Worm (Caenorhabditis elegans) whole organism, L4 larva: ENCODE data around the gene ssp-33.

Experiments
- F26F4.8 ChIP-seq: fragments of 200-800 bp; sonication (Bioruptor generic); conservative IDR thresholded peaks from 2 replicates; pipeline ENCODE4 v1.3.6; 2022; ENCODE audit warnings: missing genetic modification characterization, missing compliant biosample characterization
- F44E2.7 ChIP-seq: fragments of 200-800 bp; sonication (Bioruptor generic); IDR thresholded peaks from 2 replicates; pipeline ENCODE4 v2.1.2; 2022; ENCODE audit warnings: missing genetic modification characterization, missing compliant biosample characterization
- T26A8.4 ChIP-seq: fragments of 200-800 bp; sonication (Bioruptor generic); IDR thresholded peaks from 2 replicates; pipeline ENCODE4 v1.3.6; 2022; ENCODE audit warnings: missing genetic modification characterization, missing compliant biosample characterization
- Y105C5A.15 ChIP-seq: fragments of 200-800 bp; sonication (Bioruptor generic); IDR thresholded peaks from 2 replicates; pipeline ENCODE4 v1.3.6; 2022; ENCODE audit warnings: missing genetic modification characterization, missing compliant biosample characterization
- Y5F2A.4 ChIP-seq: fragments of 200-800 bp; sonication (Bioruptor generic); optimal IDR thresholded peaks from 2 replicates; lab custom pipeline; 2018; ENCODE audit warnings: mild to moderate bottlenecking, missing genetic modification characterization, missing compliant biosample characterization
- ZK337.2 ChIP-seq: fragments of 200-800 bp; sonication (Bioruptor generic); IDR thresholded peaks from 2 replicates; pipeline ENCODE4 v1.3.6; 2022; ENCODE audit warnings: missing genetic modification reagents, missing genetic modification characterization, missing compliant biosample characterization
- ZK546.5 ChIP-seq, 2 experiments: sonication (generic microtip); optimal IDR thresholded peaks; 2 replicates each; lab custom pipeline; 2017; ENCODE audit warnings: missing biosample characterization in 2 of 2, missing genetic modification characterization in 2 of 2
- ama-1 ChIP-seq: fragments of 150-350 bp; optimal IDR thresholded peaks from 2 replicates; lab custom pipeline; 2014; ENCODE audit warnings: inconsistent platforms, mixed read lengths
- ceh-32 ChIP-seq: sonication (generic microtip); optimal IDR thresholded peaks from 2 replicates; lab custom pipeline; 2016; ENCODE audit warnings: mild to moderate bottlenecking, missing genetic modification characterization, missing compliant biosample characterization; ENCODE audit not compliant: poor library complexity
- ceh-44 ChIP-seq: fragments of 200-800 bp; sonication (Bioruptor generic); IDR thresholded peaks from 2 replicates; pipeline ENCODE4 v1.3.6; 2022; ENCODE audit warnings: missing genetic modification reagents, missing genetic modification characterization, missing compliant biosample characterization
- ceh-62 ChIP-seq: sonication (generic microtip); optimal IDR thresholded peaks from 2 replicates; lab custom pipeline; 2017; ENCODE audit warnings: missing biosample characterization, missing genetic modification characterization
- cey-2 ChIP-seq: sonication (generic microtip); optimal IDR thresholded peaks from 3 replicates; lab custom pipeline; 2017; ENCODE audit warnings: missing genetic modification characterization, mild to moderate bottlenecking, missing compliant biosample characterization, antibody characterized with exemption, borderline replicate concordance; ENCODE audit not compliant: insufficient read depth
- ctbp-1 ChIP-seq: fragments of 200-800 bp; sonication (Bioruptor generic); IDR thresholded peaks from 2 replicates; pipeline ENCODE4 v1.3.6; 2022; ENCODE audit warnings: missing genetic modification reagents, missing genetic modification characterization, missing compliant biosample characterization
- daf-12 ChIP-seq: fragments of 150-350 bp; optimal IDR thresholded peaks from 2 replicates; lab custom pipeline; 2014; ENCODE audit warnings: missing biosample characterization, missing genetic modification reagents, missing genetic modification characterization
- daf-16 ChIP-seq, 3 experiments: sonication (generic microtip); optimal IDR thresholded peaks; 2 replicates each; lab custom pipeline; 2016 to 2017; ENCODE audit warnings: missing genetic modification characterization in 3 of 3, missing genetic modification reagents in 3 of 3, mild to moderate bottlenecking in 2 of 3, missing compliant biosample characterization in 2 of 3, missing biosample characterization in 1 of 3, moderate library complexity in 1 of 3
- daf-19 ChIP-seq: fragments of 200-800 bp; sonication (Bioruptor generic); conservative IDR thresholded peaks from 2 replicates; pipeline ENCODE4 v1.3.6; 2022; ENCODE audit warnings: missing genetic modification characterization, missing compliant biosample characterization
- daf-8 ChIP-seq: fragments of 200-800 bp; sonication (Bioruptor generic); IDR thresholded peaks from 2 replicates; pipeline ENCODE4 v1.3.6; 2022; ENCODE audit warnings: missing genetic modification characterization, missing compliant biosample characterization
- dmd-9 ChIP-seq: fragments of 200-800 bp; sonication (Bioruptor generic); IDR thresholded peaks from 2 replicates; pipeline ENCODE4 v1.3.6; 2022; ENCODE audit warnings: missing genetic modification reagents, missing genetic modification characterization, missing compliant biosample characterization
- dpl-1 ChIP-seq: fragments of 150-350 bp; optimal IDR thresholded peaks from 2 replicates; lab custom pipeline; 2014; ENCODE audit warnings: missing biosample characterization, missing genetic modification reagents, missing genetic modification characterization
- duxl-1 ChIP-seq: sonication (generic microtip); optimal IDR thresholded peaks from 2 replicates; lab custom pipeline; 2016; ENCODE audit warnings: mild to moderate bottlenecking, missing genetic modification characterization, moderate library complexity, missing compliant biosample characterization; ENCODE audit not compliant: poor library complexity
- dve-1 ChIP-seq: sonication (generic microtip); optimal IDR thresholded peaks from 2 replicates; lab custom pipeline; 2017; ENCODE audit warnings: antibody characterized with exemption, mild to moderate bottlenecking, missing genetic modification characterization, missing compliant biosample characterization; ENCODE audit not compliant: insufficient read depth
- egl-27 ChIP-seq: sonication (generic microtip); optimal IDR thresholded peaks from 3 replicates; lab custom pipeline; 2017; ENCODE audit warnings: missing biosample characterization, missing genetic modification reagents, missing genetic modification characterization
- hmg-1.1 ChIP-seq: fragments of 200-800 bp; sonication (Bioruptor generic); IDR thresholded peaks from 2 replicates; pipeline ENCODE4 v1.3.6; 2022; ENCODE audit warnings: missing genetic modification reagents, missing genetic modification characterization, missing compliant biosample characterization
- jun-1 ChIP-seq: fragments of 150-350 bp; optimal IDR thresholded peaks from 2 replicates; lab custom pipeline; 2014; ENCODE audit warnings: missing biosample characterization, missing genetic modification reagents, missing genetic modification characterization
- lin-39 ChIP-seq: fragments of 150-350 bp; optimal IDR thresholded peaks from 2 replicates; lab custom pipeline; 2014; ENCODE audit warnings: missing biosample characterization, missing genetic modification reagents, missing genetic modification characterization
- lir-3 ChIP-seq: sonication (generic microtip); optimal IDR thresholded peaks from 2 replicates; lab custom pipeline; 2016; ENCODE audit warnings: mild to moderate bottlenecking, missing genetic modification characterization, missing compliant biosample characterization
- mdl-1 ChIP-seq, 2 experiments: fragments of 150-350 bp in 1 of 2; sonication (generic microtip) in 1 of 2; optimal IDR thresholded peaks; 2 replicates each; lab custom pipeline; 2014 to 2017; ENCODE audit warnings: missing biosample characterization in 2 of 2, missing genetic modification characterization in 2 of 2
- mdt-29 ChIP-seq: fragments of 200-800 bp; sonication (Bioruptor generic); IDR thresholded peaks from 2 replicates; pipeline ENCODE4 v1.3.6; 2022; ENCODE audit warnings: missing genetic modification reagents, missing genetic modification characterization, missing compliant biosample characterization
- mep-1 ChIP-seq: fragments of 150-350 bp; sonication (generic microtip); optimal IDR thresholded peaks from 3 replicates; lab custom pipeline; 2014; ENCODE audit warnings: missing biosample characterization, missing genetic modification characterization
- nhr-102 ChIP-seq: sonication (generic microtip); optimal IDR thresholded peaks from 2 replicates; lab custom pipeline; 2016; ENCODE audit warnings: mild to moderate bottlenecking, missing genetic modification characterization, moderate library complexity, missing compliant biosample characterization
- nhr-25 ChIP-seq: sonication (generic microtip); optimal IDR thresholded peaks from 2 replicates; lab custom pipeline; 2017; ENCODE audit warnings: missing genetic modification characterization, mild to moderate bottlenecking, missing compliant biosample characterization, antibody characterized with exemption, moderate library complexity, borderline replicate concordance; ENCODE audit not compliant: insufficient read depth
- nhr-28 ChIP-seq: fragments of 150-350 bp; optimal IDR thresholded peaks from 2 replicates; lab custom pipeline; 2014; ENCODE audit warnings: missing biosample characterization, missing genetic modification characterization
- nhr-48 ChIP-seq: sonication (generic microtip); optimal IDR thresholded peaks from 2 replicates; lab custom pipeline; 2016; ENCODE audit warnings: mild to moderate bottlenecking, missing genetic modification characterization, missing compliant biosample characterization
- nhr-6 ChIP-seq: fragments of 150-350 bp; optimal IDR thresholded peaks from 2 replicates; lab custom pipeline; 2014; ENCODE audit warnings: missing biosample characterization, missing genetic modification characterization
- nhr-76 ChIP-seq: fragments of 150-350 bp; optimal IDR thresholded peaks from 2 replicates; lab custom pipeline; 2014; ENCODE audit warnings: missing biosample characterization, missing genetic modification characterization
- nhr-77 ChIP-seq: fragments of 150-350 bp; optimal IDR thresholded peaks from 2 replicates; lab custom pipeline; 2014; ENCODE audit warnings: missing biosample characterization, missing genetic modification characterization
- saeg-2 ChIP-seq: fragments of 200-800 bp; sonication (Bioruptor generic); IDR thresholded peaks from 2 replicates; pipeline ENCODE4 v1.3.6; 2022; ENCODE audit warnings: missing genetic modification reagents, missing genetic modification characterization, missing compliant biosample characterization
- sdz-12 ChIP-seq: fragments of 200-800 bp; sonication (Bioruptor generic); optimal IDR thresholded peaks from 2 replicates; lab custom pipeline; 2018; ENCODE audit warnings: mild to moderate bottlenecking, missing genetic modification characterization, missing compliant biosample characterization
- set-16 ChIP-seq: fragments of 200-800 bp; sonication (Bioruptor generic); IDR thresholded peaks from 2 replicates; pipeline ENCODE4 v1.3.6; 2022; ENCODE audit warnings: missing genetic modification reagents, missing genetic modification characterization, missing compliant biosample characterization
- snpc-4 ChIP-seq: fragments of 150-350 bp; optimal IDR thresholded peaks from 2 replicates; lab custom pipeline; 2014; ENCODE audit warnings: missing biosample characterization, missing genetic modification characterization
- spr-1 ChIP-seq: sonication (generic microtip); optimal IDR thresholded peaks from 2 replicates; lab custom pipeline; 2016; ENCODE audit warnings: mild to moderate bottlenecking, missing genetic modification characterization, missing compliant biosample characterization
- spr-3 ChIP-seq: fragments of 200-800 bp; sonication (Bioruptor generic); optimal IDR thresholded peaks from 2 replicates; lab custom pipeline; 2018; ENCODE audit warnings: mild to moderate bottlenecking, missing genetic modification characterization, missing compliant biosample characterization
- tag-97 ChIP-seq: fragments of 200-800 bp; sonication (Bioruptor generic); IDR thresholded peaks from 2 replicates; pipeline ENCODE4 v1.3.6; 2022; ENCODE audit warnings: missing genetic modification characterization, missing compliant biosample characterization
- unc-39 ChIP-seq: sonication (generic microtip); optimal IDR thresholded peaks from 2 replicates; lab custom pipeline; 2017; ENCODE audit warnings: missing biosample characterization, missing genetic modification characterization
- unc-62 ChIP-seq, 3 experiments: fragments of 150-350 bp in 1 of 3; sonication (generic microtip); optimal IDR thresholded peaks in 2 of 3; peaks in 1 of 3; 1 replicate in 1 of 3; 2 replicates in 2 of 3; lab custom pipeline; 2014 to 2017; ENCODE audit warnings: missing biosample characterization in 3 of 3, missing genetic modification characterization in 3 of 3, missing genetic modification reagents in 3 of 3, missing genotype in 1 of 3
- zag-1 ChIP-seq: fragments of 150-350 bp; optimal IDR thresholded peaks from 2 replicates; lab custom pipeline; 2014; ENCODE audit warnings: missing biosample characterization, missing genetic modification characterization
- zfp-3 ChIP-seq: fragments of 200-800 bp; sonication (Bioruptor generic); conservative IDR thresholded peaks from 2 replicates; pipeline ENCODE4 v1.3.6; 2022; ENCODE audit warnings: missing genetic modification reagents, missing genetic modification characterization, missing compliant biosample characterization
- zip-11 ChIP-seq: fragments of 200-800 bp; sonication (Bioruptor generic); IDR thresholded peaks from 2 replicates; pipeline ENCODE4 v1.3.6; 2022; ENCODE audit warnings: missing genetic modification characterization, missing compliant biosample characterization
- zip-2 ChIP-seq: fragments of 150-350 bp; optimal IDR thresholded peaks from 2 replicates; lab custom pipeline; 2014; ENCODE audit warnings: missing biosample characterization, missing genetic modification characterization

ssp-33 gene

DNA sequence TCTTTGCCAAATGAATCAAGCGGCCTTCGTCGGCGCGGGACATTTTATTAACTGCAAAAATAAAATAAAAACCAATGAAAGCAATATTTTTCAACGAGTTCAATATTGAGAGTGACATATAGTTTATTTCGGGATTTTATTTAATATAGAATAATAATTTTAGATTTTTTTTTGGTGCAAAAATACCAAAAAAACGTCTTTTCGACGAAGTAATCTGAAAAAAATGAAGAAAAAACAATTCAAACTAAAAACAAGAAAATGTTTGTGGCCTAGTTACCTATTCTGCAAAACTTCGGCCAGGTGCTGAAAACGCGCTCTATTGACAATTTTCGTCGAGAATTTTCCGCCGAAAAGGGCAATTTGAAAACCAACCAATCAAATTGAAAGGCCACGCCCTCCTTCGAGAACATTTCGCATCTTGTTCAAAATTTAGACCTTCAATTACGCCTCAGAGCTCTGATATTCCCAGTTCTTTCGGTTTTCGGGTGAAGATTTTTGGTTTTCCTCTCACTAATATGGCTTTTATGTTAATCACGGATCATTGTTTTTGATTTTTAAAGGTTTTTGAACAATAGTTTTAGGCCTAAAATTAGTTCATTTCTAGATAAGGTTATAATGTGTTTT, 25.6 kb upstream of the ssp-33 start, which contains the start of gene C47E8.4 (continued):
- TF ChIP-seq unc-39 (tag; lab: Kevin White, UChicago) (no peak), nhr-76 (peak; percentile 68), ceh-44 (GFP tag; lab: Robert Waterston, UW) (peak; percentile 72; the same call in 1 of the 2 replicates), dve-1 (tag; lab: Kevin White, UChicago) (peak; percentile 99), dpl-1 (GFP tag; lab: Kevin White, UChicago) (peak; percentile 92), jun-1 (peak; percentile 89), zag-1 (peak; percentile 4), ZK337.2 (GFP tag; lab: Robert Waterston, UW) (peak; percentile 95), unc-62 (GFP tag; optimal IDR thresholded peaks at IDR 0.05 in 1 of 2; lab: Kevin White, UChicago) (peak; percentile 56 to 99), unc-62 (tag; optimal IDR thresholded peaks at IDR 0.05; lab: Kevin White, UChicago) (no peak), zip-11 (0 out of 2 replicates have a peak, but pooled peaks have one; percentile 31), sdz-12 (GFP tag; lab: Kevin White, UChicago) (peak; percentile 88), ama-1 (lab: Kevin White, UChicago) (peak; percentile 19), snpc-4 (tag; lab: Kevin White, UChicago) (peak; percentile 28), ceh-62 (tag; lab: Kevin White, UChicago) (no peak), set-16 (peak; percentile 64), zip-2 (tag; lab: Kevin White, UChicago) (peak; percentile 90), daf-8 (GFP tag; lab: Robert Waterston, UW) (peak; percentile 86; the same call in 1 of the 2 replicates), ZK546.5 (tag; optimal IDR thresholded peaks at IDR 0.05; lab: Kevin White, UChicago) (peak in 1 of 2 experiments; percentile 62), nhr-102 (tag; lab: Kevin White, UChicago) (peak; percentile 97), nhr-6 (peak; percentile 99), mep-1 (tag; lab: Kevin White, UChicago) (peak; percentile 98), daf-16 (GFP tag; optimal IDR thresholded peaks at IDR 0.05; lab: Kevin White, UChicago) (peak; percentile 66 to 98), daf-16 (tag; optimal IDR thresholded peaks at IDR 0.05; lab: Kevin White, UChicago) (peak; percentile 78), Y5F2A.4 (GFP tag; lab: Kevin White, UChicago) (peak; percentile 25), duxl-1 (peak; percentile 96), lin-39 (tag; lab: Kevin White, UChicago) (no peak), cey-2 (tag; lab: Kevin White, UChicago) (no peak), spr-1 (tag; lab: Kevin White, UChicago) (peak; percentile 93), T26A8.4 (peak; percentile 97), nhr-48 (tag; lab: Kevin White, UChicago) (peak; percentile 94), lir-3 (tag; lab: Kevin White, UChicago) (peak; percentile 77), Y105C5A.15 (GFP tag; lab: Robert Waterston, UW) (no peak), saeg-2 (GFP tag; lab: Robert Waterston, UW) (peak; percentile 91), F44E2.7 (GFP tag; lab: Robert Waterston, UW) (no peak), nhr-77 (tag; lab: Kevin White, UChicago) (peak; percentile 93), mdt-29 (GFP tag; lab: Robert Waterston, UW) (peak; percentile 99), dmd-9 (GFP tag; lab: Robert Waterston, UW) (peak; percentile 99), ceh-32 (peak; percentile 76), mdl-1 (tag; optimal IDR thresholded peaks at IDR 0.05; lab: Kevin White, UChicago) (peak in 1 of 2 experiments; percentile 48), egl-27 (tag; lab: Kevin White, UChicago) (no peak), ctbp-1 (GFP tag; lab: Robert Waterston, UW) (peak; percentile 97), F26F4.8 (GFP tag; lab: Robert Waterston, UW) (no peak), daf-19 (GFP tag; lab: Robert Waterston, UW) (no peak; the same call in 1 of the 2 replicates), hmg-1.1 (GFP tag; lab: Robert Waterston, UW) (peak; percentile 95), zfp-3 (peak; percentile 97), spr-3 (peak; percentile 85), daf-12 (no peak), nhr-25 (tag; lab: Kevin White, UChicago) (peak; percentile 94), nhr-28 (tag; lab: Kevin White, UChicago) (peak; percentile 83), tag-97 (GFP tag; lab: Robert Waterston, UW) (peak; percentile 96)
